Worm (Caenorhabditis elegans): Measurements from ENCODE around the gene C17B7.3.

ce11 chrV:3342504-3342903 lies at the start of gene C17B7.3:
- TF ChIP-seq Y56A3A.18 (GFP tag; IDR thresholded peaks at IDR 0.05): no peak
- TF ChIP-seq nfya-1 (tag; optimal IDR thresholded peaks at IDR 0.05; ENCODE audit: borderline replicate concordance, insufficient read depth): no peak

All from whole organism, young adult.